Fruit fly (Drosophila melanogaster): ENCODE data around the gene CG9396.

CG9396 gene

DNA sequence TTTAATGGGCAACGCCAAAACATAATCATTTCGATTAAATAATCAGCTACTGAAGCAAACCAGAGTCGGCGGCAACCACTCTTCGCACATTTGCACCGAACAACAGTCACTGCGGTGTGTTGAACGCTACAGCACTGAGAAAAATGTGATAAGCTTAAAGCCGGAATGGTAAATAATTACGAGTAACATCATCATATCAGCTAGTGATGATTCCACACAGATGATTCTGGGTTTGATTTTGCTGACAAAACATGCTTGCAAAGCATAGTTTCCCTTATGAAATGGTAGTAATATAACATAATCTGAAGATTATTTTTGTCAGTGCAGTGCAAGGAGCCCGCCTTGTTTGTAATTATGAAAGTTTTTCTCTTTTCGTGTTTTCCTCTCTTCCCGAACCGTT is 26.7 kb upstream of the CG9396 start (continued):
- TF ChIP-seq Hr3 (GFP tag; optimal IDR thresholded peaks at IDR 0.05) (peak; percentile 32), ind (GFP tag; optimal IDR thresholded peaks at IDR 0.05) (peak; percentile 35), CG14860 (GFP tag; IDR thresholded peaks at IDR 0.05; ENCODE audit: partially characterized antibody) (no peak), Optix (GFP tag; IDR thresholded peaks at IDR 0.05) (peak; percentile 47; the same call in 1 of the 3 replicates), usp (GFP tag; optimal IDR thresholded peaks at IDR 0.05) (no peak), caup (GFP tag; optimal IDR thresholded peaks at IDR 0.05; ENCODE audit: severe bottlenecking) (no peak), klu (GFP tag; IDR thresholded peaks at IDR 0.05) (no peak), Trl (optimal IDR thresholded peaks at IDR 0.05) (no peak), Trl (GFP tag; optimal IDR thresholded peaks at IDR 0.05) (peak; percentile 36), shn (GFP tag; optimal IDR thresholded peaks at IDR 0.05) (no peak), ab (GFP tag; optimal IDR thresholded peaks at IDR 0.05) (peak; percentile 26), Mrtf (GFP tag; IDR thresholded peaks at IDR 0.05) (0 out of 3 replicates have a peak, but pooled peaks have one; percentile 18), lov (optimal IDR thresholded peaks at IDR 0.05) (no peak), lov (GFP tag; IDR thresholded peaks at IDR 0.05) (no peak), hb (GFP tag; IDR thresholded peaks at IDR 0.05; ENCODE audit: partially characterized antibody) (no peak), rib (GFP tag; IDR thresholded peaks at IDR 0.05) (no peak), CG11695 (GFP tag; IDR thresholded peaks at IDR 0.05) (0 out of 3 replicates have a peak, but pooled peaks have one; percentile 12), CG4617 (GFP tag; optimal IDR thresholded peaks at IDR 0.05; ENCODE audit: borderline replicate concordance) (no peak), hbn (GFP tag; IDR thresholded peaks at IDR 0.05; ENCODE audit: partially characterized antibody) (no peak), prd (optimal IDR thresholded peaks at IDR 0.05) (no peak), prd (GFP tag; IDR thresholded peaks at IDR 0.05) (peak; percentile 51; the same call in 1 of the 3 replicates), Dbx (GFP tag; IDR thresholded peaks at IDR 0.05) (no peak), vfl (GFP tag; optimal IDR thresholded peaks at IDR 0.05) (no peak), Bdp1 (GFP tag; optimal IDR thresholded peaks at IDR 0.05) (no peak), CG3838 (GFP tag; optimal IDR thresholded peaks at IDR 0.05) (no peak), Hsf (GFP tag; optimal IDR thresholded peaks at IDR 0.05) (peak; percentile 36), CG11696 (GFP tag; IDR thresholded peaks at IDR 0.05) (no peak), z (GFP tag; IDR thresholded peaks at IDR 0.05) (no peak), CG7786 (GFP tag; optimal IDR thresholded peaks at IDR 0.05) (peak; percentile 12), Hand (GFP tag; optimal IDR thresholded peaks at IDR 0.05) (no peak), Fer3 (tag; optimal IDR thresholded peaks at IDR 0.05) (no peak), dan (GFP tag; IDR thresholded peaks at IDR 0.05) (no peak), p53 (GFP tag; optimal IDR thresholded peaks at IDR 0.05) (no peak), HmgD (GFP tag; optimal IDR thresholded peaks at IDR 0.05) (no peak), CG12155 (GFP tag; optimal IDR thresholded peaks at IDR 0.05) (no peak), CG11504 (tag; optimal IDR thresholded peaks at IDR 0.05) (peak; percentile 74), CG4854 (GFP tag; optimal IDR thresholded peaks at IDR 0.05) (no peak), yki (optimal IDR thresholded peaks at IDR 0.05) (no peak), CG2202 (tag; optimal IDR thresholded peaks at IDR 0.05) (peak; percentile 37), hth (optimal IDR thresholded peaks at IDR 0.05) (no peak), CG31365 (tag; optimal IDR thresholded peaks at IDR 0.05) (no peak), ara (GFP tag; IDR thresholded peaks at IDR 0.05) (peak; percentile 59; the same call in 1 of the 2 replicates), CG6654 (GFP tag; optimal IDR thresholded peaks at IDR 0.05) (no peak), CG4707 (GFP tag; optimal IDR thresholded peaks at IDR 0.05) (peak; percentile 42), D19A (tag; optimal IDR thresholded peaks at IDR 0.05) (peak; percentile 54), CoRest (tag; optimal IDR thresholded peaks at IDR 0.05) (peak; percentile 54), eyg (GFP tag; optimal IDR thresholded peaks at IDR 0.05) (no peak), CG7556 (GFP tag; optimal IDR thresholded peaks at IDR 0.05) (peak; percentile 28), lilli (GFP tag; optimal IDR thresholded peaks at IDR 0.05) (peak; percentile 47), her (GFP tag; optimal IDR thresholded peaks at IDR 0.05) (peak; percentile 25), vvl (GFP tag; IDR thresholded peaks at IDR 0.05) (peak; percentile 51; the same call in 1 of the 2 replicates), CG10979 (tag; optimal IDR thresholded peaks at IDR 0.05) (peak; percentile 82), CG34422 (GFP tag; IDR thresholded peaks at IDR 0.05) (0 out of 3 replicates have a peak, but pooled peaks have one; percentile 15), E2f2 (GFP tag; IDR thresholded peaks at IDR 0.05) (no peak)

All from whole organism, embryonic.